Worm (Caenorhabditis elegans): ENCODE data around the gene eps-8.
"Not testable (repeated sequence)": the region's sequence is repeated elsewhere in the genome, so short reads cannot be mapped to it uniquely, and the experiment has no call there.

eps-8 gene

DNA sequence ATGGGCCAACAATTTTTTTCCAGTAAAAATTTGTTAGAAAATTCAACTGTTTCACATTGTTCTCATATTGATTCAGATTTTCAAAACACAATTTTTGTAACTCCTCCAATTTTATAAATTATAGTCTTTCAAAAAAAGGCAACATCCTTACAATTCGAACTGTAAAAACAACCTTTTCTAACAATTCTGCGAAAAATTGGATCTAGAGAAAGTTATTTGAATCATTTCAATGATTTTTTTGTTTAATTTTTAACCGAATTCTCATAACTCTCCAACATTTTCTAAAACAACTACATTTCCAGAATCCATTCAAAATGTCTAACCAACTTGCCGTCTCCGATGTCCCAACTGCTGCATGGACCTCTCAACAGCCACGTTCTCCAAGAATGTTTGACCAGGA lies 40.0 kb downstream of the eps-8 start, which contains the start of gene ccch-5:
TSS of gene ccch-5 (plus strand) at position 301 of the 400 bp plus-strand sequence.
- TF ChIP-seq pax-1 (tag; optimal IDR thresholded peaks at IDR 0.05) (no peak), tbx-7 (tag; optimal IDR thresholded peaks at IDR 0.05) (no peak), gmeb-2 (tag; optimal IDR thresholded peaks at IDR 0.05) (no peak), hlh-13 (GFP tag; optimal IDR thresholded peaks at IDR 0.05) (no peak), che-1 (tag; optimal IDR thresholded peaks at IDR 0.05) (no peak), elt-2 (tag; optimal IDR thresholded peaks at IDR 0.05) (no peak), nhr-11 (tag; optimal IDR thresholded peaks at IDR 0.05) (no peak), ceh-45 (GFP tag; IDR thresholded peaks at IDR 0.05) (no peak), hlh-6 (tag; optimal IDR thresholded peaks at IDR 0.05) (no peak), pha-2 (tag; optimal IDR thresholded peaks at IDR 0.05) (no peak), pqm-1 (tag; optimal IDR thresholded peaks at IDR 0.05) (no peak), C38D4.7 (GFP tag; optimal IDR thresholded peaks at IDR 0.05) (no peak), hlh-15 (tag; optimal IDR thresholded peaks at IDR 0.05) (no peak), ceh-30 (tag; optimal IDR thresholded peaks at IDR 0.05) (no peak), dmd-4 (tag; optimal IDR thresholded peaks at IDR 0.05; ENCODE audit: borderline replicate concordance) (no peak), pros-1 (tag; optimal IDR thresholded peaks at IDR 0.05) (no peak), tbx-2 (tag; optimal IDR thresholded peaks at IDR 0.05) (no peak), F13H6.1 (tag; optimal IDR thresholded peaks at IDR 0.05) (no peak)

- TF ChIP-seq ceh-31 (tag; optimal IDR thresholded peaks at IDR 0.05) (no peak), fkh-6 (tag; optimal IDR thresholded peaks at IDR 0.05) (no peak), sox-4 (tag; optimal IDR thresholded peaks at IDR 0.05) (no peak), lim-6 (tag; optimal IDR thresholded peaks at IDR 0.05) (no peak), mec-3 (tag; optimal IDR thresholded peaks at IDR 0.05; ENCODE audit: borderline replicate concordance) (no peak), sdc-2 (tag; optimal IDR thresholded peaks at IDR 0.05) (no peak), gmeb-2 (tag; optimal IDR thresholded peaks at IDR 0.05) (no peak), dmd-4 (tag; optimal IDR thresholded peaks at IDR 0.05; ENCODE audit: borderline replicate concordance) (no peak)
Measured at ce11 chrIV:14929421-14929820, 50.1 kb downstream of the eps-8 start, which contains the start of gene Y57G11C.28. Gene Y57G11C.28 (plus strand): TSS chrIV:14929721.

ce11 chrIV:14932640-14933039 lies 53.4 kb downstream of the eps-8 start, which contains the start of gene Y57G11C.1131:
Gene Y57G11C.1131 (plus strand): TSS chrIV:14932972.
- TF ChIP-seq pax-1 (tag; optimal IDR thresholded peaks at IDR 0.05) (no peak), elt-2 (tag; optimal IDR thresholded peaks at IDR 0.05) (peak; percentile 28)

DNA sequence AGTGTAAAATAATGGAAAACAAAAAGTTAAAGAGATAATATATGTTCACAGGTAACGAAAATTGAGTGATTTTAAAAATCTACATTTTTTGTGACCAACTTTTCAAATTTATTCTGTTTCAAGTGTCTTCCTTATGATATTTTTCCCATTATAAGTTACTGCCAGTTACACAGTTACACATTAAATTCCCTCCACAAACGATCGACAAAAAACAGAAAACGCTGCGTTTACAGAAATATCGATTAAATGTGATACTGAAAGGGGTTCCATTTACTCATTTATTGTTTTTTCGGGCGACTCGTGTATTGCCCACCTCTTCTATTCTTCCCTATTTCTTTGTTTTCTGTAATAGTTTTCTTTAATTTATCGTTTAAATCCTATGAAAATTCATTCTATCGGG lies 57.7 kb downstream of the eps-8 start, which contains the start of gene Y57G11C.1144:
TSS of gene Y57G11C.1144 (plus strand) at position 301 of the 400 bp plus-strand sequence.
- TF ChIP-seq fkh-6 (tag; optimal IDR thresholded peaks at IDR 0.05) (no peak), tbx-2 (tag; optimal IDR thresholded peaks at IDR 0.05) (no peak), ceh-34 (tag; optimal IDR thresholded peaks at IDR 0.05) (no peak), pqm-1 (tag; optimal IDR thresholded peaks at IDR 0.05) (no peak), C38D4.7 (GFP tag; optimal IDR thresholded peaks at IDR 0.05) (no peak), hlh-8 (tag; optimal IDR thresholded peaks at IDR 0.05) (no peak), fax-1 (tag; optimal IDR thresholded peaks at IDR 0.05) (no peak), unc-42 (tag; optimal IDR thresholded peaks at IDR 0.05) (no peak), C08G9.2 (tag; optimal IDR thresholded peaks at IDR 0.05) (no peak), hlh-13 (GFP tag; optimal IDR thresholded peaks at IDR 0.05) (no peak), ceh-2 (tag; optimal IDR thresholded peaks at IDR 0.05) (no peak), sox-4 (tag; optimal IDR thresholded peaks at IDR 0.05) (no peak), pag-3 (tag; optimal IDR thresholded peaks at IDR 0.05; ENCODE audit: borderline replicate concordance) (no peak)

ce11 chrIV:14938596-14938995 lies 59.3 kb downstream of the eps-8 start, which contains the start of gene Y57G11C.30:
Gene Y57G11C.30 (plus strand): TSS chrIV:14938896.
- TF ChIP-seq nhr-232, odd-2, lin-11 (tag; optimal IDR thresholded peaks at IDR 0.05): not testable (repeated sequence)

All from whole organism, late embryonic.